Fruit fly (Drosophila melanogaster): Measurements from ENCODE around the gene CG14610.

The CG14610 gene

dm6 chr3R:7123073-7123572 lies 21.0 kb downstream of the CG14610 start (continued):
- TF ChIP-seq CG15269 (tag; optimal IDR thresholded peaks at IDR 0.05) (no peak), fu2 (GFP tag; optimal IDR thresholded peaks at IDR 0.05) (no peak), CG13296 (GFP tag; optimal IDR thresholded peaks at IDR 0.05) (no peak), onecut (GFP tag; IDR thresholded peaks at IDR 0.05) (peak; percentile 97), nau (GFP tag; optimal IDR thresholded peaks at IDR 0.05) (no peak)

- TF ChIP-seq kni (GFP tag; optimal IDR thresholded peaks at IDR 0.05) (peak; percentile 92), sob (GFP tag; IDR thresholded peaks at IDR 0.05) (no peak), CG34224 (GFP tag; IDR thresholded peaks at IDR 0.05; ENCODE audit: partially characterized antibody) (no peak), Kr (GFP tag; optimal IDR thresholded peaks at IDR 0.05) (peak; percentile 50), psq (GFP tag; optimal IDR thresholded peaks at IDR 0.05) (no peak), CG3847 (GFP tag; IDR thresholded peaks at IDR 0.05) (no peak), Oaz (GFP tag; IDR thresholded peaks at IDR 0.05) (no peak), Med (GFP tag) (peak; percentile 82), CG10209 (GFP tag; optimal IDR thresholded peaks at IDR 0.05) (peak; percentile 26), emc (GFP tag; optimal IDR thresholded peaks at IDR 0.05) (no peak), gem (tag; optimal IDR thresholded peaks at IDR 0.05) (peak; percentile 19), unc-4 (GFP tag; IDR thresholded peaks at IDR 0.05; ENCODE audit: partially characterized antibody) (no peak), CG8924 (tag; optimal IDR thresholded peaks at IDR 0.05) (peak; percentile 36), CG18011 (GFP tag; optimal IDR thresholded peaks at IDR 0.05) (peak; percentile 6), Spps (tag; optimal IDR thresholded peaks at IDR 0.05) (no peak), Nf-YC (tag; optimal IDR thresholded peaks at IDR 0.05) (no peak), CG2120 (GFP tag; optimal IDR thresholded peaks at IDR 0.05) (peak; percentile 19), al (GFP tag; IDR thresholded peaks at IDR 0.05) (no peak), CG18599 (GFP tag; optimal IDR thresholded peaks at IDR 0.05) (peak; percentile 19), CG14710 (tag; optimal IDR thresholded peaks at IDR 0.05) (peak; percentile 4), CG18764 (GFP tag; optimal IDR thresholded peaks at IDR 0.05) (peak; percentile 12), CG2712 (tag; optimal IDR thresholded peaks at IDR 0.05) (no peak), her (GFP tag; optimal IDR thresholded peaks at IDR 0.05) (no peak), toy (GFP tag; IDR thresholded peaks at IDR 0.05) (no peak), nerfin-1 (tag; optimal IDR thresholded peaks at IDR 0.05) (peak; percentile 70), CHES-1-like (GFP tag; optimal IDR thresholded peaks at IDR 0.05) (no peak), CG12236 (GFP tag; optimal IDR thresholded peaks at IDR 0.05) (no peak), sens-2 (GFP tag; IDR thresholded peaks at IDR 0.05) (0 out of 2 replicates have a peak, but pooled peaks have one; percentile 29), cad (GFP tag; optimal IDR thresholded peaks at IDR 0.05) (no peak), vvl (GFP tag; IDR thresholded peaks at IDR 0.05) (peak; percentile 38; the same call in 1 of the 2 replicates), chm (GFP tag; IDR thresholded peaks at IDR 0.05) (0 out of 2 replicates have a peak, but pooled peaks have one; percentile 39), exex (tag; optimal IDR thresholded peaks at IDR 0.05) (peak; percentile 42), chinmo (GFP tag; IDR thresholded peaks at IDR 0.05; ENCODE audit: partially characterized antibody) (peak; percentile 81; the same call in 1 of the 4 replicates), Hr78 (GFP tag; optimal IDR thresholded peaks at IDR 0.05) (peak in 1 of 2 experiments; percentile 8), Hr3 (GFP tag; optimal IDR thresholded peaks at IDR 0.05) (peak; percentile 52), cwo (GFP tag; optimal IDR thresholded peaks at IDR 0.05) (peak; percentile 1), seq (GFP tag; IDR thresholded peaks at IDR 0.05) (peak; percentile 8; the same call in 1 of the 2 replicates), CG5953 (GFP tag; IDR thresholded peaks at IDR 0.05) (no peak), aop (GFP tag; IDR thresholded peaks at IDR 0.05) (no peak), fu2 (GFP tag; optimal IDR thresholded peaks at IDR 0.05) (no peak), D (optimal IDR thresholded peaks at IDR 0.05) (no peak), D (GFP tag; optimal IDR thresholded peaks at IDR 0.05) (peak; percentile 13)
Observed at dm6 chr3R:7122172-7123072, 21.7 kb downstream of the CG14610 start.
